Fruit fly (Drosophila melanogaster) whole organism, embryonic: ENCODE measurements around the gene CG5850.

Source experiments
- Asciz ChIP-seq: fragments of 200-800 bp; sonication (Bioruptor generic); optimal IDR thresholded peaks from 2 replicates; lab custom pipeline; 2017; ENCODE audit warnings: missing biosample characterization, mild to moderate bottlenecking, missing genetic modification characterization, missing genetic modification reagents
- BEAF-32 ChIP-seq: fragments of 200-800 bp; sonication (Bioruptor generic); optimal IDR thresholded peaks from 3 replicates; lab custom pipeline; 2017; ENCODE audit warnings: missing biosample characterization, missing genetic modification characterization, mild to moderate bottlenecking, moderate library complexity, missing genetic modification reagents
- CG10321 ChIP-seq: fragments of 200-800 bp; sonication (Bioruptor generic); IDR thresholded peaks from 2 replicates; pipeline ENCODE4 v1.3.6; 2022; ENCODE audit warnings: missing biosample characterization, missing genetic modification characterization
- CG13296 ChIP-seq: fragments of 200-800 bp; sonication (Bioruptor generic); optimal IDR thresholded peaks from 3 replicates; lab custom pipeline; 2018; ENCODE audit warnings: missing biosample characterization, mild to moderate bottlenecking, missing genetic modification characterization
- CG13894 ChIP-seq: fragments of 200-800 bp; sonication (Bioruptor generic); optimal IDR thresholded peaks from 3 replicates; lab custom pipeline; 2018; ENCODE audit warnings: missing biosample characterization, mild to moderate bottlenecking, missing genetic modification characterization, moderate library complexity
- CG15269 ChIP-seq: fragments of 200-800 bp; sonication (Bioruptor generic); optimal IDR thresholded peaks from 2 replicates; lab custom pipeline; 2018; ENCODE audit warnings: missing biosample characterization, mild to moderate bottlenecking, missing genetic modification characterization, moderate library complexity
- CG1647 ChIP-seq: fragments of 200-800 bp; sonication (Bioruptor generic); optimal IDR thresholded peaks from 3 replicates; lab custom pipeline; 2016; ENCODE audit warnings: missing biosample characterization, missing genetic modification characterization
- CG16815 ChIP-seq: fragments of 200-800 bp; sonication (Bioruptor generic); optimal IDR thresholded peaks from 3 replicates; lab custom pipeline; 2017; ENCODE audit warnings: missing biosample characterization, mild to moderate bottlenecking, missing genetic modification characterization
- CG17612 ChIP-seq: fragments of 200-800 bp; sonication (Bioruptor generic); IDR thresholded peaks from 2 replicates; pipeline ENCODE4 v1.3.6; 2022; ENCODE audit warnings: missing biosample characterization, missing genetic modification characterization
- CG2712 ChIP-seq: fragments of 200-800 bp; optimal IDR thresholded peaks from 3 replicates; lab custom pipeline; 2019; ENCODE audit warnings: missing biosample characterization, mild to moderate bottlenecking, missing genetic modification characterization, moderate library complexity
- CG30020 ChIP-seq: fragments of 200-800 bp; optimal IDR thresholded peaks from 2 replicates; lab custom pipeline; 2019; ENCODE audit warnings: missing biosample characterization, mild to moderate bottlenecking, missing genetic modification characterization, moderate library complexity
- CG3726 ChIP-seq: fragments of 200-800 bp; sonication (Bioruptor generic); IDR thresholded peaks from 3 replicates; pipeline ENCODE4, ENCODE4 v1.3.6; 2022; ENCODE audit warnings: missing biosample characterization, missing genetic modification characterization
- CG4820 ChIP-seq: fragments of 200-800 bp; sonication (Bioruptor generic); optimal IDR thresholded peaks from 3 replicates; lab custom pipeline; 2016; ENCODE audit warnings: missing biosample characterization, missing genetic modification characterization
- CG6765 ChIP-seq: fragments of 200-800 bp; sonication (Bioruptor generic); optimal IDR thresholded peaks from 3 replicates; lab custom pipeline; 2017; ENCODE audit warnings: missing biosample characterization, mild to moderate bottlenecking, missing genetic modification characterization
- CG7987 ChIP-seq: fragments of 200-800 bp; sonication (Bioruptor generic); optimal IDR thresholded peaks from 2 replicates; lab custom pipeline; 2018; ENCODE audit warnings: missing biosample characterization, mild to moderate bottlenecking, missing genetic modification characterization, moderate library complexity
- CG9437 ChIP-seq: fragments of 200-800 bp; sonication (Bioruptor generic); optimal IDR thresholded peaks from 2 replicates; lab custom pipeline; 2018; ENCODE audit warnings: missing biosample characterization, mild to moderate bottlenecking, missing genetic modification characterization
- CG9727 ChIP-seq: fragments of 200-800 bp; sonication (Bioruptor generic); optimal IDR thresholded peaks from 3 replicates; lab custom pipeline; 2017; ENCODE audit warnings: missing biosample characterization, mild to moderate bottlenecking, missing genetic modification characterization
- D ChIP-seq, 2 experiments: fragments of 200-800 bp in 1 of 2; fragments of >200 bp in 1 of 2; sonication (Bioruptor generic) in 1 of 2; optimal IDR thresholded peaks; 2 replicates in 1 of 2; 3 replicates in 1 of 2; lab custom pipeline; 2017; ENCODE audit warnings: mild to moderate bottlenecking in 1 of 2, missing biosample characterization in 1 of 2, missing genetic modification characterization in 1 of 2, missing genetic modification reagents in 1 of 2
- Dref ChIP-seq: fragments of 200-800 bp; sonication (Bioruptor generic); IDR thresholded peaks from 2 replicates; pipeline ENCODE4 v1.3.6; 2022; ENCODE audit warnings: missing biosample characterization, missing genetic modification characterization
- Ets97D ChIP-seq: fragments of 200-800 bp; sonication (Bioruptor generic); optimal IDR thresholded peaks from 3 replicates; lab custom pipeline; 2016; ENCODE audit warnings: missing biosample characterization, missing genetic modification characterization
- Gug ChIP-seq: fragments of 200-800 bp; sonication (Bioruptor generic); IDR thresholded peaks from 4 replicates; pipeline ENCODE4 v1.3.6; 2022; ENCODE audit warnings: missing biosample characterization, missing genetic modification characterization
- HHEX ChIP-seq: fragments of 200-800 bp; sonication (Bioruptor generic); optimal IDR thresholded peaks from 3 replicates; lab custom pipeline; 2017; ENCODE audit warnings: missing biosample characterization, mild to moderate bottlenecking, missing genetic modification characterization, missing genetic modification reagents
- HLHmδ ChIP-seq: fragments of 200-800 bp; sonication (Bioruptor generic); optimal IDR thresholded peaks from 2 replicates; lab custom pipeline; 2018; ENCODE audit warnings: missing biosample characterization, mild to moderate bottlenecking, missing genetic modification characterization, moderate library complexity
- Mrtf ChIP-seq: fragments of 200-800 bp; sonication (Bioruptor generic); IDR thresholded peaks from 3 replicates; pipeline ENCODE4 v1.3.6; 2022; ENCODE audit warnings: missing biosample characterization, missing genetic modification characterization
- Neu2 ChIP-seq: fragments of 200-800 bp; sonication (Bioruptor generic); optimal IDR thresholded peaks from 3 replicates; lab custom pipeline; 2016; ENCODE audit warnings: missing biosample characterization, missing genetic modification characterization, borderline replicate concordance
- Rfx ChIP-seq: fragments of 200-800 bp; sonication (Bioruptor generic); IDR thresholded peaks from 2 replicates; pipeline ENCODE4 v1.3.6; 2022; ENCODE audit warnings: missing biosample characterization, missing genetic modification characterization
- Scr ChIP-seq: fragments of 200-800 bp; sonication (Bioruptor generic); IDR thresholded peaks from 2 replicates; pipeline ENCODE4 v1.3.6; 2022; ENCODE audit warnings: missing biosample characterization, missing genetic modification characterization; ENCODE audit not compliant: partially characterized antibody
- Xrp1 ChIP-seq: fragments of 200-800 bp; sonication (Bioruptor generic); IDR thresholded peaks from 2 replicates; pipeline ENCODE4 v1.3.6; 2022; ENCODE audit warnings: missing biosample characterization, missing genetic modification characterization
- YL-1 ChIP-seq: fragments of 200-800 bp; sonication (Bioruptor generic); optimal IDR thresholded peaks from 3 replicates; lab custom pipeline; 2017; ENCODE audit warnings: missing biosample characterization, mild to moderate bottlenecking, missing genetic modification characterization
- bab2 ChIP-seq: fragments of 200-800 bp; sonication (Bioruptor generic); optimal IDR thresholded peaks from 2 replicates; lab custom pipeline; 2016; ENCODE audit warnings: missing biosample characterization, missing genetic modification characterization
- chif ChIP-seq, 2 experiments: fragments of 200-800 bp; sonication (Bioruptor generic); optimal IDR thresholded peaks; 3 replicates each; lab custom pipeline; 2016; ENCODE audit warnings: missing biosample characterization in 2 of 2, missing genetic modification characterization in 2 of 2
- corto ChIP-seq: fragments of 200-800 bp; sonication (Bioruptor generic); optimal IDR thresholded peaks from 2 replicates; lab custom pipeline; 2016; ENCODE audit warnings: missing biosample characterization, mild to moderate bottlenecking, missing genetic modification characterization, moderate library complexity
- crp ChIP-seq, 2 experiments: fragments of 200-800 bp; sonication (Bioruptor generic); optimal IDR thresholded peaks; 2 replicates in 1 of 2; 3 replicates in 1 of 2; lab custom pipeline; 2017; ENCODE audit warnings: missing biosample characterization in 2 of 2, missing genetic modification characterization in 2 of 2, mild to moderate bottlenecking in 1 of 2, moderate library complexity in 1 of 2
- fd102C ChIP-seq: fragments of 200-800 bp; sonication (Bioruptor generic); optimal IDR thresholded peaks from 2 replicates; lab custom pipeline; 2018; ENCODE audit warnings: missing biosample characterization, mild to moderate bottlenecking, missing genetic modification characterization, moderate library complexity
- gcm2 ChIP-seq: fragments of 200-800 bp; sonication (Bioruptor generic); optimal IDR thresholded peaks from 2 replicates; lab custom pipeline; 2016; ENCODE audit warnings: missing biosample characterization, missing genetic modification characterization
- hkb ChIP-seq, 2 experiments: fragments of 200-800 bp in 1 of 2; fragments of >200 bp in 1 of 2; sonication (Bioruptor generic) in 1 of 2; IDR thresholded peaks in 1 of 2; optimal IDR thresholded peaks in 1 of 2; 2 replicates each; pipeline versions ENCODE4 v1.3.6 to Lab custom; 2017 to 2022; ENCODE audit warnings: missing biosample characterization in 1 of 2, missing genetic modification characterization in 1 of 2
- jing ChIP-seq: fragments of 200-800 bp; sonication (Bioruptor generic); optimal IDR thresholded peaks from 2 replicates; lab custom pipeline; 2018; ENCODE audit warnings: missing biosample characterization, mild to moderate bottlenecking, missing genetic modification characterization
- kah ChIP-seq: fragments of 200-800 bp; sonication (Bioruptor generic); optimal IDR thresholded peaks from 2 replicates; lab custom pipeline; 2018; ENCODE audit warnings: missing biosample characterization, mild to moderate bottlenecking, missing genetic modification characterization
- ken ChIP-seq: fragments of 200-800 bp; sonication (Bioruptor generic); IDR thresholded peaks from 3 replicates; pipeline ENCODE4 v1.3.6; 2022; ENCODE audit warnings: missing biosample characterization, missing genetic modification characterization
- knrl ChIP-seq: fragments of 200-800 bp; sonication (Bioruptor generic); IDR thresholded peaks from 3 replicates; pipeline ENCODE4 v1.3.6; 2022; ENCODE audit warnings: missing biosample characterization, missing genetic modification characterization; ENCODE audit not compliant: partially characterized antibody
- lab ChIP-seq: fragments of 200-800 bp; sonication (Bioruptor generic); optimal IDR thresholded peaks from 3 replicates; lab custom pipeline; 2017; ENCODE audit warnings: missing biosample characterization, missing genetic modification characterization, mild to moderate bottlenecking, moderate library complexity, missing genetic modification reagents
- lilli ChIP-seq: fragments of 200-800 bp; sonication (Bioruptor generic); optimal IDR thresholded peaks from 3 replicates; lab custom pipeline; 2016; ENCODE audit warnings: missing biosample characterization, missing genetic modification characterization
- mld ChIP-seq: fragments of 200-800 bp; sonication (Bioruptor generic); IDR thresholded peaks from 3 replicates; pipeline ENCODE4 v1.3.6; 2022; ENCODE audit warnings: missing biosample characterization, missing genetic modification characterization; ENCODE audit not compliant: partially characterized antibody
- nerfin-1 ChIP-seq: fragments of 200-800 bp; sonication (Bioruptor generic); optimal IDR thresholded peaks from 3 replicates; lab custom pipeline; 2019; ENCODE audit warnings: missing biosample characterization, mild to moderate bottlenecking, missing genetic modification characterization, moderate library complexity
- prd ChIP-seq, 3 experiments: fragments of >200 bp in 2 of 3; fragments of 200-800 bp in 1 of 3; sonication (Bioruptor generic) in 1 of 3; optimal IDR thresholded peaks in 2 of 3; IDR thresholded peaks in 1 of 3; 2 replicates in 2 of 3; 3 replicates in 1 of 3; pipeline versions ENCODE4 v1.3.6 to Lab custom; 2017 to 2022; ENCODE audit warnings: missing biosample characterization in 1 of 3, missing genetic modification characterization in 1 of 3
- zf30C ChIP-seq: fragments of 200-800 bp; sonication (Bioruptor generic); optimal IDR thresholded peaks from 3 replicates; lab custom pipeline; 2018; ENCODE audit warnings: missing biosample characterization, mild to moderate bottlenecking, missing genetic modification characterization
- zfh1 ChIP-seq: fragments of 200-800 bp; sonication (Bioruptor generic); IDR thresholded peaks from 3 replicates; pipeline ENCODE4 v1.3.6; 2022; ENCODE audit warnings: missing biosample characterization, missing genetic modification characterization

Gene CG5850

DNA sequence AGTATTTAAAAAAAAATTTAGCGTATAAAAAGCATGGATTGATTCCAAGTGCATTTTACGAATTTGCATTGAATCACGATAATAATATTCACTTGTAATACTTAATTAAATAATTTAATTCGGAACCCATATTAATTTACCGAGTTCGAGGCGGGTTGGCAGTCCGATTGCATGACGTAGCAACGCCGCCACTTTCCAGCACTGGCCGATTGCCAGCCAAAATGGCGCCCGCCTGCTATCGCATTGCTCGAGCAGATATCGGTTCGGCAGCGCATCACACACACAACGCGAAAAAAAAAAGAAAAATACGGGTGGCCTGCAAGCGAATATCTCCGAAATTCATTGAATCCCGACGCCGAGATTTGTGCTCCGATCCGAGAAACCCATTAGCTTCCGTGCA lies 39.8 kb upstream of the CG5850 start, which contains the start of gene Ndf (continued):
- TF ChIP-seq CG9727 (GFP tag; lab: Kevin White, UChicago) (peak; percentile 46), ken (GFP tag; lab: Robert Waterston, UW) (peak; percentile 83), CG6765 (GFP tag; lab: Kevin White, UChicago) (no peak), prd (optimal IDR thresholded peaks at IDR 0.05; lab: Kevin White, UChicago) (no peak), prd (GFP tag; IDR thresholded peaks at IDR 0.05; lab: Robert Waterston, UW) (peak; percentile 69; the same call in 2 of the 3 replicates), zf30C (peak; percentile 37), Xrp1 (GFP tag; lab: Robert Waterston, UW) (peak; percentile 78), zfh1 (GFP tag; lab: Robert Waterston, UW) (peak; percentile 80), chif (GFP tag; optimal IDR thresholded peaks at IDR 0.05; lab: Kevin White, UChicago) (peak; percentile 52 to 62), jing (GFP tag; lab: Kevin White, UChicago) (no peak), lab (GFP tag; lab: Kevin White, UChicago) (peak; percentile 82), Rfx (GFP tag; lab: Robert Waterston, UW) (peak; percentile 91), nerfin-1 (tag; lab: Kevin White, UChicago) (peak; percentile 8), CG13296 (GFP tag; lab: Kevin White, UChicago) (peak; percentile 61), kah (GFP tag; lab: Kevin White, UChicago) (no peak), CG10321 (no peak), Dref (GFP tag; lab: Robert Waterston, UW) (peak; percentile 96), Gug (peak; percentile 62; the same call in 1 of the 4 replicates), D (optimal IDR thresholded peaks at IDR 0.05; lab: Kevin White, UChicago) (no peak), D (GFP tag; optimal IDR thresholded peaks at IDR 0.05; lab: Kevin White, UChicago) (no peak), Ets97D (peak; percentile 93), HHEX (GFP tag; lab: Kevin White, UChicago) (peak; percentile 27), Mrtf (peak; percentile 28; the same call in 1 of the 3 replicates), lilli (GFP tag; lab: Kevin White, UChicago) (peak; percentile 70), BEAF-32 (GFP tag; lab: Kevin White, UChicago) (peak; percentile 82), CG3726 (GFP tag; lab: Robert Waterston, UW) (0 out of 3 replicates have a peak, but pooled peaks have one; percentile 40), CG2712 (tag; lab: Kevin White, UChicago) (peak; percentile 75), knrl (GFP tag; lab: Robert Waterston, UW) (peak; percentile 79), bab2 (peak; percentile 39), HLHmδ (GFP tag; lab: Kevin White, UChicago) (peak; percentile 73), hkb (optimal IDR thresholded peaks at IDR 0.05; lab: Kevin White, UChicago) (no peak), hkb (GFP tag; IDR thresholded peaks at IDR 0.05; lab: Robert Waterston, UW) (peak; percentile 18; the same call in 1 of the 2 replicates), Asciz (no peak), CG4820 (GFP tag; lab: Kevin White, UChicago) (peak; percentile 65), CG16815 (GFP tag; lab: Kevin White, UChicago) (peak; percentile 4), CG9437 (peak; percentile 92), CG1647 (peak; percentile 29), CG30020 (peak; percentile 63), CG13894 (peak; percentile 15), CG7987 (GFP tag; lab: Kevin White, UChicago) (peak; percentile 70), YL-1 (GFP tag; lab: Kevin White, UChicago) (peak; percentile 73), gcm2 (GFP tag; lab: Kevin White, UChicago) (peak; percentile 18), fd102C (peak; percentile 33), mld (peak; percentile 63; the same call in 1 of the 3 replicates), crp (GFP tag; optimal IDR thresholded peaks at IDR 0.05; lab: Kevin White, UChicago) (peak in 1 of 2 experiments; percentile 16), Scr (GFP tag; lab: Robert Waterston, UW) (peak; percentile 71), corto (GFP tag; lab: Kevin White, UChicago) (no peak), CG17612 (GFP tag; lab: Robert Waterston, UW) (0 out of 2 replicates have a peak, but pooled peaks have one; percentile 59), CG15269 (tag; lab: Kevin White, UChicago) (peak; percentile 17), Neu2 (GFP tag; lab: Kevin White, UChicago) (no peak)
